Worm (Caenorhabditis elegans) whole organism, late embryonic: Measurements from ENCODE around the gene F44G3.7.

Source experiments
- C08G9.2 ChIP-seq: sonication (generic microtip); optimal IDR thresholded peaks from 2 replicates; lab custom pipeline; 2016; ENCODE audit warnings: mild to moderate bottlenecking, missing genetic modification characterization, moderate library complexity, missing compliant biosample characterization
- C38D4.7 ChIP-seq: fragments of 200-800 bp; sonication (Bioruptor generic); optimal IDR thresholded peaks from 2 replicates; lab custom pipeline; 2018; ENCODE audit warnings: mild to moderate bottlenecking, missing genetic modification characterization, moderate library complexity, missing compliant biosample characterization
- K02D7.2 ChIP-seq: sonication (generic microtip); optimal IDR thresholded peaks from 2 replicates; lab custom pipeline; 2017; ENCODE audit warnings: mild to moderate bottlenecking, missing genetic modification characterization, missing compliant biosample characterization
- T23F11.4 ChIP-seq: fragments of 200-800 bp; sonication (Bioruptor generic); optimal IDR thresholded peaks from 2 replicates; lab custom pipeline; 2018; ENCODE audit warnings: mild to moderate bottlenecking, missing genetic modification characterization, missing compliant biosample characterization
- Y22D7AL.16 ChIP-seq: sonication (generic microtip); optimal IDR thresholded peaks from 2 replicates; lab custom pipeline; 2016; ENCODE audit warnings: missing genetic modification characterization, missing compliant biosample characterization
- ama-1 ChIP-seq: fragments of 150-350 bp; optimal IDR thresholded peaks from 2 replicates; lab custom pipeline; 2014
- ceh-2 ChIP-seq: sonication (generic microtip); optimal IDR thresholded peaks from 2 replicates; lab custom pipeline; 2016; ENCODE audit warnings: missing genotype, missing genetic modification characterization, missing compliant biosample characterization
- ceh-31 ChIP-seq: sonication (generic microtip); optimal IDR thresholded peaks from 2 replicates; lab custom pipeline; 2016; ENCODE audit warnings: missing genetic modification characterization, missing compliant biosample characterization
- ceh-48 ChIP-seq: sonication (generic microtip); optimal IDR thresholded peaks from 2 replicates; lab custom pipeline; 2016; ENCODE audit warnings: missing genetic modification characterization, inconsistent platforms, missing compliant biosample characterization
- ceh-6 ChIP-seq: fragments of 200-800 bp; sonication (Bioruptor generic); optimal IDR thresholded peaks from 2 replicates; lab custom pipeline; 2018; ENCODE audit warnings: mild to moderate bottlenecking, missing genetic modification characterization, missing compliant biosample characterization
- ceh-9 ChIP-seq: sonication (generic microtip); optimal IDR thresholded peaks from 2 replicates; lab custom pipeline; 2016; ENCODE audit warnings: mild to moderate bottlenecking, missing genetic modification characterization, inconsistent platforms, missing compliant biosample characterization
- ets-4 ChIP-seq: sonication (generic microtip); optimal IDR thresholded peaks from 2 replicates; lab custom pipeline; 2016; ENCODE audit warnings: missing genetic modification characterization, missing compliant biosample characterization
- fax-1 ChIP-seq: sonication (generic microtip); optimal IDR thresholded peaks from 2 replicates; lab custom pipeline; 2016; ENCODE audit warnings: missing genotype, missing genetic modification characterization, missing compliant biosample characterization
- fkh-10 ChIP-seq: fragments of 150-350 bp; optimal IDR thresholded peaks from 2 replicates; lab custom pipeline; 2014; ENCODE audit warnings: missing biosample characterization, missing genetic modification reagents, missing genetic modification characterization
- fkh-6 ChIP-seq: sonication (generic microtip); optimal IDR thresholded peaks from 2 replicates; lab custom pipeline; 2016; ENCODE audit warnings: missing genetic modification characterization, missing compliant biosample characterization
- hlh-30 ChIP-seq: sonication (generic microtip); optimal IDR thresholded peaks from 2 replicates; lab custom pipeline; 2017; ENCODE audit warnings: antibody characterized with exemption, missing genetic modification characterization, missing compliant biosample characterization; ENCODE audit not compliant: insufficient read depth
- hlh-6 ChIP-seq: sonication (generic microtip); optimal IDR thresholded peaks from 2 replicates; lab custom pipeline; 2016; ENCODE audit warnings: missing genotype, missing genetic modification characterization, missing compliant biosample characterization
- hlh-8 ChIP-seq: sonication (generic microtip); optimal IDR thresholded peaks from 2 replicates; lab custom pipeline; 2016; ENCODE audit warnings: missing genotype, missing genetic modification characterization, missing compliant biosample characterization
- lim-6 ChIP-seq: sonication (generic microtip); optimal IDR thresholded peaks from 2 replicates; lab custom pipeline; 2016; ENCODE audit warnings: missing genetic modification characterization, missing compliant biosample characterization
- madf-2 ChIP-seq: sonication (generic microtip); optimal IDR thresholded peaks from 2 replicates; lab custom pipeline; 2017; ENCODE audit warnings: missing genetic modification characterization, missing compliant biosample characterization
- mec-3 ChIP-seq: sonication (generic microtip); optimal IDR thresholded peaks from 2 replicates; lab custom pipeline; 2016; ENCODE audit warnings: borderline replicate concordance, missing genetic modification characterization, missing compliant biosample characterization
- nhr-232 ChIP-seq: sonication (generic microtip); optimal IDR thresholded peaks from 2 replicates; lab custom pipeline; 2016; ENCODE audit warnings: missing genetic modification characterization, missing compliant biosample characterization
- pag-3 ChIP-seq: sonication (generic microtip); optimal IDR thresholded peaks from 2 replicates; lab custom pipeline; 2016; ENCODE audit warnings: missing compliant biosample characterization, missing genetic modification characterization, borderline replicate concordance
- pat-9 ChIP-seq: fragments of 200-800 bp; sonication (Bioruptor generic); optimal IDR thresholded peaks from 2 replicates; lab custom pipeline; 2018; ENCODE audit warnings: mild to moderate bottlenecking, missing genetic modification characterization, moderate library complexity, missing compliant biosample characterization
- pha-2 ChIP-seq: sonication (generic microtip); optimal IDR thresholded peaks from 2 replicates; lab custom pipeline; 2017; ENCODE audit warnings: mild to moderate bottlenecking, missing genetic modification characterization, missing compliant biosample characterization
- pha-4 ChIP-seq: fragments of 150-350 bp; optimal IDR thresholded peaks from 2 replicates; lab custom pipeline; 2018; ENCODE audit warnings: missing biosample characterization, missing genetic modification reagents, missing genetic modification characterization
- pqm-1 ChIP-seq: sonication (generic microtip); optimal IDR thresholded peaks from 2 replicates; lab custom pipeline; 2016; ENCODE audit warnings: missing genetic modification characterization, missing compliant biosample characterization
- ref-2 ChIP-seq: sonication (generic microtip); optimal IDR thresholded peaks from 2 replicates; lab custom pipeline; 2016; ENCODE audit warnings: missing genetic modification characterization, missing compliant biosample characterization
- sox-4 ChIP-seq: sonication (generic microtip); optimal IDR thresholded peaks from 2 replicates; lab custom pipeline; 2017; ENCODE audit warnings: mild to moderate bottlenecking, missing genetic modification characterization, inconsistent platforms, missing compliant biosample characterization
- syd-9 ChIP-seq: sonication (generic microtip); optimal IDR thresholded peaks from 2 replicates; lab custom pipeline; 2016; ENCODE audit warnings: mild to moderate bottlenecking, missing genetic modification characterization, moderate library complexity, missing compliant biosample characterization
- tbx-2 ChIP-seq: sonication (generic microtip); optimal IDR thresholded peaks from 2 replicates; lab custom pipeline; 2016; ENCODE audit warnings: missing genetic modification characterization, missing compliant biosample characterization
- ttx-3 ChIP-seq: sonication (generic microtip); optimal IDR thresholded peaks from 2 replicates; lab custom pipeline; 2016; ENCODE audit warnings: missing genetic modification reagents, missing genetic modification characterization, missing compliant biosample characterization
- unc-3 ChIP-seq, 2 experiments: fragments of 200-800 bp in 1 of 2; sonication (Bioruptor generic) in 1 of 2; sonication (generic microtip) in 1 of 2; conservative IDR thresholded peaks in 1 of 2; optimal IDR thresholded peaks in 1 of 2; 2 replicates each; pipeline versions ENCODE4 v1.3.6 to Lab custom; 2016 to 2022; ENCODE audit warnings: missing compliant biosample characterization in 2 of 2, missing genetic modification characterization in 2 of 2, missing genetic modification reagents in 1 of 2
- unc-42 ChIP-seq: sonication (generic microtip); optimal IDR thresholded peaks from 2 replicates; lab custom pipeline; 2016; ENCODE audit warnings: missing genotype, missing genetic modification characterization, missing compliant biosample characterization
- unc-55 ChIP-seq: sonication (generic microtip); optimal IDR thresholded peaks from 2 replicates; lab custom pipeline; 2017; ENCODE audit warnings: missing biosample characterization, missing genetic modification reagents, missing genetic modification characterization

F44G3.7 gene

DNA sequence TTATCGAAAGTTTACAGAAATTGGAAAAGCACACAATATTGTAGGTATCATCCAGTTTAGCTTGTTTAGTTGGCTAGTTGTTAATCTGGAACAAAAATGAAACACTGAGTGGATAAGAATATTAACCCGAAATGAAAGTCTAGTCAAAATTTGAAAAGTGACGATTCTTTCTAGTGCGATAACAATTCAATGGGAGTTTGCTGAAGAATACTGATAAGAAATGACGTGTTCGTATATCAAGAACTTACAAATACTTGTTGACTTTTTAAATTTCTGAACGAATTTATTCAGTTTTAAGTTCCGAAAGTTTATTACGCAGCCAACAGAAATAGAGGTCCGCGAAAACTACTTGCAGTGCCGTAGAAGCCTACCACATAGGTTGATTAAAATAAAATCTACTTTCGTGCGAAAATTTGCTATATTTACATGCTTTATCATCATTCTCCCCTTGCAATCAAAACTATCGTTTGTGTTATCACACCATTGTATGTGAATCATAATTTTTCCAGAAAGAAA is 6.2 kb upstream of the F44G3.7 start, which contains the start of gene fbxa-88:
TSS of gene fbxa-88 (minus strand) at position 51 of the 516 bp plus-strand sequence.
- TF ChIP-seq fkh-6 (tag; lab: Kevin White, UChicago) (no peak), pat-9 (no peak), unc-55 (GFP tag; lab: Kevin White, UChicago) (no peak), ttx-3 (tag; lab: Kevin White, UChicago) (no peak), pha-4 (tag; lab: Kevin White, UChicago) (no peak), K02D7.2 (tag; lab: Kevin White, UChicago) (no peak), C38D4.7 (GFP tag; lab: Kevin White, UChicago) (no peak), T23F11.4 (GFP tag; lab: Kevin White, UChicago) (no peak), unc-3 (GFP tag; conservative IDR thresholded peaks at IDR 0.05; lab: Robert Waterston, UW) (no peak), unc-3 (tag; optimal IDR thresholded peaks at IDR 0.05; lab: Kevin White, UChicago) (no peak)

- TF ChIP-seq nhr-232 (tag; lab: Kevin White, UChicago) = no peak
- TF ChIP-seq hlh-6 = no peak
- TF ChIP-seq unc-55 (GFP tag; lab: Kevin White, UChicago) = no peak
- TF ChIP-seq fkh-10 (GFP tag; lab: Kevin White, UChicago) = no peak
- TF ChIP-seq lim-6 (tag; lab: Kevin White, UChicago) = no peak
- TF ChIP-seq ttx-3 (tag; lab: Kevin White, UChicago) = no peak
- no peak for TF ChIP-seq ceh-48
- no peak for TF ChIP-seq sox-4 (tag; lab: Kevin White, UChicago)
- TF ChIP-seq ceh-9 (tag; lab: Kevin White, UChicago) = no peak
- TF ChIP-seq hlh-8 = no peak
- TF ChIP-seq mec-3 (tag; lab: Kevin White, UChicago) = no peak
- TF ChIP-seq ceh-6 (GFP tag; lab: Kevin White, UChicago) = no peak
- no peak for TF ChIP-seq ref-2 (tag; lab: Kevin White, UChicago)
- no peak for TF ChIP-seq syd-9 (tag; lab: Kevin White, UChicago)
- no peak for TF ChIP-seq unc-42
- no peak for TF ChIP-seq hlh-30 (tag; lab: Kevin White, UChicago)
These were observed 5.4 kb upstream of the F44G3.7 start, which contains the start of gene fbxa-18 for ce11 chrV:16142371-16142770. TSS of gene fbxa-18 (plus strand) at chrV:16142671.

DNA sequence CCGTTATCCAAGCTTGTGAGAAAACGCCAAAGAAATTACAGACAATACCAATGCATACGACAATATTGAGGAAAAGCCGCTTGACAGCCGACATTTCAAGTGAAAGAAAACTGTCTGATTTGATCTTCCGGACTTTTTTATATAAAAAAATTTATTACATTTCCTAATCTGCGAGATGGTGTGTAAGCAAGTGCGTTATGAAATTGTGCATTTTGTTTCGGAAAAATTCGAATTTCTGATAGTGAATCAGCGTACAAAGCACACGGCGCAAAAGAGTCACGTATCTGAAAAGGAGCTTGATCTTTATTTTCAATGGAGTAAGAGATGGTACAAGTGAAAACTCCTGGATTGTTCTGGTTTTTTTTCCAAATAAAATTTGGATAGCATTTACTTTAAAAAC is 4.1 kb upstream of the F44G3.7 start, which contains the start of gene clc-32:
TSS of gene clc-32 (minus strand) at position 101 of the 400 bp plus-strand sequence.
- TF ChIP-seq madf-2 (no peak), C08G9.2 (tag; lab: Kevin White, UChicago) (no peak), pha-2 (tag; lab: Kevin White, UChicago) (no peak)

ce11 chrV:16139529-16139928 is 2.6 kb upstream of the F44G3.7 start, which contains the start of gene clc-11:
TSS of gene clc-11 (minus strand) at chrV:16139629.
- TF ChIP-seq tbx-2 (tag; lab: Kevin White, UChicago) = no peak
- no peak for TF ChIP-seq fax-1 (tag; lab: Kevin White, UChicago)
- no peak for TF ChIP-seq hlh-30 (tag; lab: Kevin White, UChicago)
- no peak for TF ChIP-seq unc-55 (GFP tag; lab: Kevin White, UChicago)
- no peak for TF ChIP-seq ceh-2 (tag; lab: Kevin White, UChicago)
- TF ChIP-seq ets-4 (tag; lab: Kevin White, UChicago) = no peak
- no peak for TF ChIP-seq fkh-6 (tag; lab: Kevin White, UChicago)
- no peak for TF ChIP-seq syd-9 (tag; lab: Kevin White, UChicago)
- no peak for TF ChIP-seq nhr-232 (tag; lab: Kevin White, UChicago)
- TF ChIP-seq ttx-3 (tag; lab: Kevin White, UChicago) = no peak
- no peak for TF ChIP-seq pqm-1 (tag; lab: Kevin White, UChicago)
- no peak for TF ChIP-seq pag-3 (tag; lab: Kevin White, UChicago)
- no peak for TF ChIP-seq unc-42
- TF ChIP-seq ceh-48 = no peak
- no peak for TF ChIP-seq ama-1 (lab: Kevin White, UChicago)
- TF ChIP-seq ceh-31 (tag; lab: Kevin White, UChicago) = no peak
- TF ChIP-seq Y22D7AL.16 = no peak
